Worm (Caenorhabditis elegans) whole organism, L2 larva: ENCODE results near the gene C11G10.1.
A peak's percentile ranks its signal among the peaks of the same experiment; 100 is the strongest.

Experiments used
- C34F6.9 ChIP-seq: fragments of 150-350 bp; optimal IDR thresholded peaks from 2 replicates; lab custom pipeline; 2014; ENCODE audit warnings: missing biosample characterization, missing genetic modification characterization
- F13H6.1 ChIP-seq: sonication (generic microtip); optimal IDR thresholded peaks from 2 replicates; lab custom pipeline; 2016; ENCODE audit warnings: missing genetic modification characterization, missing compliant biosample characterization
- ZK546.5 ChIP-seq: sonication (generic microtip); optimal IDR thresholded peaks from 2 replicates; lab custom pipeline; 2017; ENCODE audit warnings: missing biosample characterization, missing genetic modification characterization
- alr-1 ChIP-seq: fragments of 150-350 bp; optimal IDR thresholded peaks from 2 replicates; lab custom pipeline; 2014; ENCODE audit warnings: missing biosample characterization, missing genetic modification characterization
- aly-2 ChIP-seq: fragments of 150-350 bp; optimal IDR thresholded peaks from 2 replicates; lab custom pipeline; 2014; ENCODE audit warnings: missing biosample characterization, missing genetic modification characterization
- ama-1 ChIP-seq: fragments of 150-350 bp; optimal IDR thresholded peaks from 2 replicates; lab custom pipeline; 2018; ENCODE audit warnings: inconsistent platforms
- blmp-1 ChIP-seq: sonication (generic microtip); optimal IDR thresholded peaks from 2 replicates; lab custom pipeline; 2017; ENCODE audit warnings: missing genetic modification characterization, mild to moderate bottlenecking, missing compliant biosample characterization, antibody characterized with exemption, moderate library complexity; ENCODE audit not compliant: insufficient read depth
- ceh-82 ChIP-seq: fragments of 150-350 bp; optimal IDR thresholded peaks from 2 replicates; lab custom pipeline; 2014; ENCODE audit warnings: missing biosample characterization, missing genetic modification characterization
- dmd-4 ChIP-seq: sonication (generic microtip); optimal IDR thresholded peaks from 2 replicates; lab custom pipeline; 2017; ENCODE audit warnings: missing biosample characterization, missing genetic modification characterization
- elt-3 ChIP-seq: sonication (generic microtip); optimal IDR thresholded peaks from 2 replicates; lab custom pipeline; 2017; ENCODE audit warnings: missing biosample characterization, missing genetic modification characterization
- gmeb-1 ChIP-seq: fragments of 150-350 bp; optimal IDR thresholded peaks from 2 replicates; lab custom pipeline; 2014; ENCODE audit warnings: missing biosample characterization, missing genetic modification characterization
- lin-11 ChIP-seq: fragments of 150-350 bp; sonication (generic microtip); optimal IDR thresholded peaks from 2 replicates; lab custom pipeline; 2014; ENCODE audit warnings: missing biosample characterization, missing genetic modification characterization, inconsistent platforms, mixed read lengths
- lin-13 ChIP-seq: fragments of 150-350 bp; optimal IDR thresholded peaks from 2 replicates; lab custom pipeline; 2014; ENCODE audit warnings: missing biosample characterization, missing genetic modification reagents, missing genetic modification characterization
- lsy-2 ChIP-seq, 2 experiments: fragments of 150-350 bp in 1 of 2; sonication (generic microtip) in 1 of 2; optimal IDR thresholded peaks; 2 replicates each; lab custom pipeline; 2014 to 2017; ENCODE audit warnings: missing biosample characterization in 2 of 2, missing genetic modification characterization in 2 of 2
- mab-5 ChIP-seq: fragments of 150-350 bp; optimal IDR thresholded peaks from 2 replicates; lab custom pipeline; 2014; ENCODE audit warnings: missing biosample characterization, missing genetic modification characterization
- nhr-10 ChIP-seq: sonication (generic microtip); optimal IDR thresholded peaks from 2 replicates; lab custom pipeline; 2017; ENCODE audit warnings: missing biosample characterization, missing genetic modification characterization
- nhr-11 ChIP-seq: fragments of 150-350 bp; optimal IDR thresholded peaks from 2 replicates; lab custom pipeline; 2014; ENCODE audit warnings: missing biosample characterization, missing genetic modification characterization
- nhr-12 ChIP-seq: fragments of 150-350 bp; optimal IDR thresholded peaks from 2 replicates; lab custom pipeline; 2014; ENCODE audit warnings: missing biosample characterization, missing genetic modification characterization
- nhr-129 ChIP-seq: fragments of 150-350 bp; optimal IDR thresholded peaks from 2 replicates; lab custom pipeline; 2014; ENCODE audit warnings: missing biosample characterization, missing genetic modification characterization
- nhr-23 ChIP-seq: fragments of 150-350 bp; optimal IDR thresholded peaks from 2 replicates; lab custom pipeline; 2014; ENCODE audit warnings: missing biosample characterization, missing genetic modification reagents, missing genetic modification characterization
- nhr-237 ChIP-seq: fragments of 150-350 bp; optimal IDR thresholded peaks from 2 replicates; lab custom pipeline; 2014; ENCODE audit warnings: missing biosample characterization, missing genetic modification characterization
- nhr-25 ChIP-seq: fragments of 150-350 bp; sonication (generic microtip); optimal IDR thresholded peaks from 3 replicates; lab custom pipeline; 2014; ENCODE audit warnings: missing biosample characterization, missing genetic modification characterization
- nhr-6 ChIP-seq: fragments of 150-350 bp; optimal IDR thresholded peaks from 2 replicates; lab custom pipeline; 2014; ENCODE audit warnings: missing biosample characterization, missing genetic modification characterization
- sem-4 ChIP-seq: fragments of 150-350 bp; optimal IDR thresholded peaks from 2 replicates; lab custom pipeline; 2014; ENCODE audit warnings: missing biosample characterization, missing genetic modification reagents, missing genetic modification characterization
- skn-1 ChIP-seq: sonication (generic microtip); optimal IDR thresholded peaks from 2 replicates; lab custom pipeline; 2017; ENCODE audit warnings: missing biosample characterization, missing genetic modification characterization
- sma-9 ChIP-seq, 2 experiments: fragments of 150-350 bp in 1 of 2; sonication (generic microtip) in 1 of 2; optimal IDR thresholded peaks; 2 replicates each; lab custom pipeline; 2014 to 2016; ENCODE audit warnings: missing genetic modification characterization in 2 of 2, mild to moderate bottlenecking in 1 of 2, missing biosample characterization in 1 of 2, missing compliant biosample characterization in 1 of 2, missing genetic modification reagents in 1 of 2, moderate library complexity in 1 of 2
- snpc-4 ChIP-seq: fragments of 150-350 bp; optimal IDR thresholded peaks from 2 replicates; lab custom pipeline; 2014; ENCODE audit warnings: missing biosample characterization, missing genetic modification characterization
- unc-39 ChIP-seq: fragments of 150-350 bp; optimal IDR thresholded peaks from 2 replicates; lab custom pipeline; 2014; ENCODE audit warnings: missing biosample characterization, missing genetic modification characterization
- unc-55 ChIP-seq: fragments of 150-350 bp; sonication (generic microtip); optimal IDR thresholded peaks from 3 replicates; lab custom pipeline; 2014; ENCODE audit warnings: missing biosample characterization, missing genetic modification reagents, missing genetic modification characterization
- zag-1 ChIP-seq: fragments of 150-350 bp; optimal IDR thresholded peaks from 2 replicates; lab custom pipeline; 2014; ENCODE audit warnings: missing biosample characterization, missing genetic modification characterization
- ztf-1 ChIP-seq: fragments of 200-800 bp; sonication (Bioruptor generic); conservative IDR thresholded peaks from 2 replicates; pipeline ENCODE4 v1.3.6; 2022; ENCODE audit warnings: missing genetic modification characterization, missing compliant biosample characterization
- ztf-11 ChIP-seq: sonication (generic microtip); optimal IDR thresholded peaks from 2 replicates; lab custom pipeline; 2017; ENCODE audit warnings: missing biosample characterization, missing genetic modification characterization
- ztf-4 ChIP-seq: fragments of 150-350 bp; optimal IDR thresholded peaks from 2 replicates; lab custom pipeline; 2014; ENCODE audit warnings: missing biosample characterization, missing genetic modification characterization

Gene C11G10.1

DNA sequence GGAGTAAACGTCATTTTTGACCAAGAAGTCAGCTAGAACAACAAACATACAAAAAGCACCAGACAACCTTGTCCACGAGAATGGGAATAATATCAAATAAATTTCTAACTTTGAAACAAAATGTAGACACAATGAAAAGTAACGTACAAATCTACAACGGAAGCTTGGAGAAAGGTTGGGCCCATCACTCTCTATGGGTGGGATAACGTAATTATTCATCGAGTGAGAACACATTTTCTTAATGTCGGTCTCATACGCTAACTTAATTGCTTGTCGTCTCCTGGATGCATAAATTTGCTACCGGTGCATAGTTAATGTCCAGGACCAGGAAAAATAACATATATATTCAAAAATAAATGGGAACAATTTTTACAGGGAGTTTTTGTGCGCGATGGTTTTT, 25.4 kb downstream of the C11G10.1 start:
- no peak for TF ChIP-seq nhr-6 (tag; lab: Kevin White, UChicago)
- no peak for TF ChIP-seq sem-4
- no peak for TF ChIP-seq unc-39
- TF ChIP-seq lin-11 (tag; lab: Kevin White, UChicago), result no peak
- no peak for TF ChIP-seq F13H6.1
- TF ChIP-seq unc-55 (GFP tag; lab: Kevin White, UChicago), result no peak
- TF ChIP-seq nhr-237 (tag; lab: Kevin White, UChicago), result no peak
- TF ChIP-seq ztf-4 (tag; lab: Kevin White, UChicago), result no peak
- no peak for TF ChIP-seq ama-1 (lab: Kevin White, UChicago)
- TF ChIP-seq aly-2 (tag; lab: Kevin White, UChicago), result no peak
- no peak for TF ChIP-seq sma-9 (GFP tag; optimal IDR thresholded peaks at IDR 0.05; lab: Kevin White, UChicago)
- TF ChIP-seq sma-9 (tag; optimal IDR thresholded peaks at IDR 0.05; lab: Kevin White, UChicago), result no peak

ce11 chrX:15132073-15132472, 26.5 kb downstream of the C11G10.1 start:
- TF ChIP-seq nhr-10 (tag; lab: Kevin White, UChicago), result no peak
- no peak for TF ChIP-seq skn-1 (tag; lab: Kevin White, UChicago)

DNA sequence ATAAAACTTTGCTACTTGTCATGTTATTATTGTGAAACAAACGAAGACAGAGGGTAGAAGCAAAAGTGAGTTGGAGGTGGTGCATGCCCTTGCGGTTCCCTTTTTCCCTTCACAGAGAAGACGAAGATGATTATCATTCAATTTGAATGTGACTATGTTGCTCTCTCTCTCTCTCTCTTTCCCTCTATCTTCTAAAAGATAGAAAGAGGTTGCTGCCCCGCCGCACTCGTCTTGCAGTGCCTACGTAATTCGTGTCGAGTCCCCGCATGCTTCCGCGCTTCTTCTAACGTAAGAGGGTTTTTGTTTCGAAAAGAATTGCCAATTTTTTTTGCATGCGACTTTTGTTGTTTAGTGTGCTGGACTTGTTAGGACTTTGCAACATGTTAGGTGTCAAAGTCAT, 30.4 kb downstream of the C11G10.1 start:
- TF ChIP-seq C34F6.9 (tag; lab: Kevin White, UChicago), result peak; percentile 2
- TF ChIP-seq nhr-6 (tag; lab: Kevin White, UChicago), result no peak

- TF ChIP-seq dmd-4, result no peak
- no peak for TF ChIP-seq ztf-4 (tag; lab: Kevin White, UChicago)
- no peak for TF ChIP-seq unc-39
- no peak for TF ChIP-seq nhr-129 (tag; lab: Kevin White, UChicago)
- TF ChIP-seq alr-1 (tag; lab: Kevin White, UChicago), result no peak
- TF ChIP-seq gmeb-1, result no peak
- no peak for TF ChIP-seq ztf-11
- TF ChIP-seq sma-9 (GFP tag; optimal IDR thresholded peaks at IDR 0.05; lab: Kevin White, UChicago), result no peak
- TF ChIP-seq sma-9 (tag; optimal IDR thresholded peaks at IDR 0.05; lab: Kevin White, UChicago), result no peak
- TF ChIP-seq ztf-1 (GFP tag; lab: Robert Waterston, UW), result no peak
- no peak for TF ChIP-seq nhr-12 (tag; lab: Kevin White, UChicago)
These were observed 31.2 kb downstream of the C11G10.1 start for ce11 chrX:15127338-15127737.

DNA sequence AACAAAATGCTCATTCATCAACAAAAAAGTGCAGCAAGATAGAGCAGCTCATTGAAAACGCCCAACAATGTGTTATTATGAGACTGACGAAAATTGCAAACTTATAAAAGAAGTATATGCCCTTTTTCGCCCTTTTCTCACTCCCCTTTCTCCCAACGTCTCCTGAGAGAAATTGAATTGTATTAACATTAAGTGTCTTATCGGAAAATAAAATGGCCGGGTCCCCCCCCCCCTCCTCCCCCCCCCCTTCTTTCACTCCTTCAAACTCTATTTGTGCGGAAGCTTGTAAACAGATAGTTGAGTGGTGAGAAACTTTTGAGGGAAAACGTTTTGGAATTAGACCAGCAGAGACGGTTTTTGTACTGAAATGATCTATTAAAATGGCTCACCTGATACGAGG, 31.8 kb downstream of the C11G10.1 start:
- TF ChIP-seq zag-1 (tag; lab: Kevin White, UChicago) (no peak), nhr-11 (tag; lab: Kevin White, UChicago) (no peak), lsy-2 (tag; optimal IDR thresholded peaks at IDR 0.05; lab: Kevin White, UChicago) (no peak), F13H6.1 (no peak), ceh-82 (tag; lab: Kevin White, UChicago) (no peak), nhr-25 (no peak), alr-1 (tag; lab: Kevin White, UChicago) (no peak), ZK546.5 (tag; lab: Kevin White, UChicago) (no peak), gmeb-1 (no peak), nhr-23 (no peak), lin-11 (tag; lab: Kevin White, UChicago) (no peak), nhr-10 (tag; lab: Kevin White, UChicago) (no peak), nhr-6 (tag; lab: Kevin White, UChicago) (no peak), sma-9 (GFP tag; optimal IDR thresholded peaks at IDR 0.05; lab: Kevin White, UChicago) (no peak), sma-9 (tag; optimal IDR thresholded peaks at IDR 0.05; lab: Kevin White, UChicago) (no peak)

- no peak for TF ChIP-seq F13H6.1
- TF ChIP-seq blmp-1 (tag; lab: Kevin White, UChicago), result no peak
- TF ChIP-seq lin-11 (tag; lab: Kevin White, UChicago), result no peak
- no peak for TF ChIP-seq ztf-1 (GFP tag; lab: Robert Waterston, UW)
- no peak for TF ChIP-seq aly-2 (tag; lab: Kevin White, UChicago)
- no peak for TF ChIP-seq ceh-82 (tag; lab: Kevin White, UChicago)
- no peak for TF ChIP-seq lin-13
- no peak for TF ChIP-seq nhr-25
- no peak for TF ChIP-seq mab-5 (tag; lab: Kevin White, UChicago)
- TF ChIP-seq ztf-11, result no peak
- TF ChIP-seq snpc-4 (tag; lab: Kevin White, UChicago), result no peak
- TF ChIP-seq elt-3 (tag; lab: Kevin White, UChicago), result no peak
- no peak for TF ChIP-seq unc-55 (GFP tag; lab: Kevin White, UChicago)
- TF ChIP-seq skn-1 (tag; lab: Kevin White, UChicago), result no peak
- no peak for TF ChIP-seq nhr-6 (tag; lab: Kevin White, UChicago)
- TF ChIP-seq, all 48 proteins: peak for 0
These were observed 33.4 kb downstream of the C11G10.1 start for ce11 chrX:15125138-15125537.
